Fruit fly (Drosophila melanogaster) whole organism, pupa: ENCODE measurements around the gene CG18754.

Experiments
- CG13204 ChIP-seq: fragments of 200-800 bp; sonication (Bioruptor generic); optimal IDR thresholded peaks from 2 replicates; lab custom pipeline; 2018; ENCODE audit warnings: missing biosample characterization, mild to moderate bottlenecking, missing genetic modification characterization, moderate library complexity
- CG17806 ChIP-seq: fragments of 200-800 bp; sonication (Bioruptor generic); optimal IDR thresholded peaks from 2 replicates; lab custom pipeline; 2018; ENCODE audit warnings: missing biosample characterization, mild to moderate bottlenecking, missing genetic modification characterization, moderate library complexity
- CG32121 ChIP-seq: fragments of 200-800 bp; sonication (Bioruptor generic); IDR thresholded peaks from 2 replicates; pipeline ENCODE4 v1.3.6; 2022; ENCODE audit warnings: missing biosample characterization, missing genetic modification characterization
- CG34367 ChIP-seq: fragments of 200-800 bp; sonication (Bioruptor generic); optimal IDR thresholded peaks from 2 replicates; lab custom pipeline; 2018; ENCODE audit warnings: missing biosample characterization, mild to moderate bottlenecking, missing genetic modification characterization
- CG4496 ChIP-seq: fragments of 200-800 bp; sonication (Bioruptor generic); IDR thresholded peaks from 3 replicates; pipeline ENCODE4 v1.3.6; 2022; ENCODE audit warnings: missing biosample characterization, missing genetic modification characterization
- CG8159 ChIP-seq: fragments of 200-800 bp; sonication (Bioruptor generic); optimal IDR thresholded peaks from 3 replicates; lab custom pipeline; 2018; ENCODE audit warnings: missing biosample characterization, mild to moderate bottlenecking, missing genetic modification characterization, moderate library complexity
- D1 ChIP-seq: fragments of 200-800 bp; sonication (Bioruptor generic); optimal IDR thresholded peaks from 2 replicates; lab custom pipeline; 2018; ENCODE audit warnings: missing biosample characterization, mild to moderate bottlenecking, missing genetic modification characterization, moderate library complexity
- EcR ChIP-seq: fragments of 200-800 bp; sonication (Bioruptor generic); optimal IDR thresholded peaks from 3 replicates; lab custom pipeline; 2019; ENCODE audit warnings: missing biosample characterization, missing genetic modification characterization, mild to moderate bottlenecking, moderate library complexity, missing genetic modification reagents
- Pif1B ChIP-seq: fragments of 200-800 bp; sonication (Bioruptor generic); optimal IDR thresholded peaks from 3 replicates; lab custom pipeline; 2016; ENCODE audit warnings: missing biosample characterization, missing genetic modification characterization
- Snoo ChIP-seq: fragments of 200-800 bp; sonication (Bioruptor generic); optimal IDR thresholded peaks from 3 replicates; lab custom pipeline; 2017; ENCODE audit warnings: missing biosample characterization, mild to moderate bottlenecking, missing genetic modification characterization, inconsistent platforms
- fd96Ca ChIP-seq: fragments of 200-800 bp; sonication (Bioruptor generic); IDR thresholded peaks from 3 replicates; pipeline ENCODE4 v1.3.6; 2022; ENCODE audit warnings: missing biosample characterization, missing genetic modification characterization
- rn ChIP-seq: fragments of 200-800 bp; sonication (Bioruptor generic); IDR thresholded peaks from 2 replicates; pipeline ENCODE4 v1.3.6; 2022; ENCODE audit warnings: missing biosample characterization, missing genetic modification characterization

dm6 chr3R:23658948-23659347 lies 24.9 kb upstream of the CG18754 start:
- TF ChIP-seq CG34367 (tag; lab: Kevin White, UChicago) (no peak), CG32121 (GFP tag; lab: Robert Waterston, UW) (no peak), D1 (tag; lab: Kevin White, UChicago) (no peak), CG4496 (GFP tag; lab: Robert Waterston, UW) (no peak), Snoo (tag; lab: Kevin White, UChicago) (no peak), rn (GFP tag; lab: Robert Waterston, UW) (no peak), Pif1B (GFP tag; lab: Kevin White, UChicago) (no peak), EcR (GFP tag; lab: Kevin White, UChicago) (no peak), CG13204 (GFP tag; lab: Kevin White, UChicago) (no peak), CG17806 (no peak), fd96Ca (GFP tag; lab: Robert Waterston, UW) (no peak), CG8159 (tag; lab: Kevin White, UChicago) (no peak)
